Fruit fly (Drosophila melanogaster) whole organism, embryonic: ENCODE data around the gene Adck5.

ENCODE experiments used
- Adf1 ChIP-seq: fragments of 200-800 bp; sonication (Bioruptor generic); IDR thresholded peaks from 2 replicates; pipeline ENCODE4 v1.3.6; 2022; ENCODE audit warnings: missing biosample characterization, missing genetic modification characterization
- Asciz ChIP-seq: fragments of 200-800 bp; sonication (Bioruptor generic); optimal IDR thresholded peaks from 2 replicates; lab custom pipeline; 2017; ENCODE audit warnings: missing biosample characterization, mild to moderate bottlenecking, missing genetic modification characterization, missing genetic modification reagents
- Atf3 ChIP-seq: fragments of 200-800 bp; sonication (Bioruptor generic); optimal IDR thresholded peaks from 3 replicates; lab custom pipeline; 2016; ENCODE audit warnings: missing biosample characterization, missing genetic modification characterization
- Bgb ChIP-seq: fragments of 200-800 bp; sonication (Bioruptor generic); IDR thresholded peaks from 2 replicates; pipeline ENCODE4 v1.3.6; 2022; ENCODE audit warnings: missing biosample characterization, missing genetic modification characterization; ENCODE audit not compliant: partially characterized antibody
- CG10267 ChIP-seq: fragments of 200-800 bp; sonication (Bioruptor generic); optimal IDR thresholded peaks from 2 replicates; lab custom pipeline; 2018; ENCODE audit warnings: missing biosample characterization, mild to moderate bottlenecking, missing genetic modification characterization, moderate library complexity
- CG11504 ChIP-seq: fragments of 200-800 bp; sonication (Bioruptor generic); optimal IDR thresholded peaks from 3 replicates; lab custom pipeline; 2019; ENCODE audit warnings: missing biosample characterization, mild to moderate bottlenecking, missing genetic modification characterization, moderate library complexity
- CG12104 ChIP-seq: fragments of 200-800 bp; sonication (Bioruptor generic); optimal IDR thresholded peaks from 3 replicates; lab custom pipeline; 2016; ENCODE audit warnings: missing biosample characterization, missing genetic modification characterization
- CG12391 ChIP-seq: fragments of 200-800 bp; sonication (Bioruptor generic); optimal IDR thresholded peaks from 3 replicates; lab custom pipeline; 2018; ENCODE audit warnings: missing biosample characterization, mild to moderate bottlenecking, missing genetic modification characterization, moderate library complexity
- CG12942 ChIP-seq: fragments of 200-800 bp; sonication (Bioruptor generic); optimal IDR thresholded peaks from 3 replicates; lab custom pipeline; 2016; ENCODE audit warnings: missing biosample characterization, missing genetic modification characterization
- CG15696 ChIP-seq: fragments of 200-800 bp; sonication (Bioruptor generic); optimal IDR thresholded peaks from 2 replicates; lab custom pipeline; 2019; ENCODE audit warnings: missing biosample characterization, mild to moderate bottlenecking, missing genetic modification characterization, moderate library complexity
- CG17829 ChIP-seq: fragments of 200-800 bp; optimal IDR thresholded peaks from 2 replicates; lab custom pipeline; 2019; ENCODE audit warnings: missing biosample characterization, mild to moderate bottlenecking, missing genetic modification characterization, moderate library complexity
- CG17912 ChIP-seq: fragments of 200-800 bp; sonication (Bioruptor generic); optimal IDR thresholded peaks from 2 replicates; lab custom pipeline; 2018; ENCODE audit warnings: missing biosample characterization, mild to moderate bottlenecking, missing genetic modification characterization
- CG3163 ChIP-seq: fragments of 200-800 bp; sonication (Bioruptor generic); optimal IDR thresholded peaks from 3 replicates; lab custom pipeline; 2016; ENCODE audit warnings: missing biosample characterization, missing genetic modification characterization
- CG3281 ChIP-seq: fragments of 200-800 bp; sonication (Bioruptor generic); optimal IDR thresholded peaks from 3 replicates; lab custom pipeline; 2017; ENCODE audit warnings: missing biosample characterization, mild to moderate bottlenecking, missing genetic modification characterization
- CG3407 ChIP-seq: fragments of 200-800 bp; sonication (Bioruptor generic); optimal IDR thresholded peaks from 2 replicates; lab custom pipeline; 2018; ENCODE audit warnings: missing biosample characterization, mild to moderate bottlenecking, missing genetic modification characterization
- CG42726 ChIP-seq: fragments of 200-800 bp; sonication (Bioruptor generic); IDR thresholded peaks from 2 replicates; pipeline ENCODE4 v1.3.6; 2022; ENCODE audit warnings: missing biosample characterization, missing genetic modification characterization; ENCODE audit not compliant: partially characterized antibody
- CG8290 ChIP-seq, 3 experiments: fragments of 200-800 bp; sonication (Bioruptor generic); optimal IDR thresholded peaks; 2 replicates each; lab custom pipeline; 2016 to 2019; ENCODE audit warnings: missing biosample characterization in 3 of 3, missing genetic modification characterization in 3 of 3, mild to moderate bottlenecking in 2 of 3, moderate library complexity in 1 of 3
- CG8478 ChIP-seq: fragments of >200 bp; optimal IDR thresholded peaks from 2 replicates; lab custom pipeline; 2018
- CG9609 ChIP-seq: fragments of 200-800 bp; sonication (Bioruptor generic); optimal IDR thresholded peaks from 3 replicates; lab custom pipeline; 2016; ENCODE audit warnings: missing biosample characterization, missing genetic modification characterization
- CG9817 ChIP-seq: fragments of 200-800 bp; sonication (Bioruptor generic); optimal IDR thresholded peaks from 2 replicates; lab custom pipeline; 2018; ENCODE audit warnings: missing biosample characterization, mild to moderate bottlenecking, missing genetic modification characterization, moderate library complexity
- CG9932 ChIP-seq: fragments of 200-800 bp; sonication (Bioruptor generic); IDR thresholded peaks from 2 replicates; pipeline ENCODE4 v1.3.6; 2022; ENCODE audit warnings: missing biosample characterization, missing genetic modification characterization
- Dbx ChIP-seq: fragments of 200-800 bp; sonication (Bioruptor generic); IDR thresholded peaks from 3 replicates; pipeline ENCODE4 v1.3.6; 2022; ENCODE audit warnings: missing biosample characterization, missing genetic modification characterization
- ERR ChIP-seq: fragments of 200-800 bp; sonication (Bioruptor generic); optimal IDR thresholded peaks from 2 replicates; lab custom pipeline; 2016; ENCODE audit warnings: missing biosample characterization, missing genetic modification characterization
- HmgD ChIP-seq: fragments of 200-800 bp; sonication (Bioruptor generic); optimal IDR thresholded peaks from 3 replicates; lab custom pipeline; 2016; ENCODE audit warnings: missing biosample characterization, missing genetic modification characterization
- Hmx ChIP-seq: fragments of 200-800 bp; sonication (Bioruptor generic); optimal IDR thresholded peaks from 2 replicates; lab custom pipeline; 2016; ENCODE audit warnings: missing biosample characterization, missing genetic modification characterization
- NC2β ChIP-seq: fragments of 200-800 bp; sonication (Bioruptor generic); optimal IDR thresholded peaks from 2 replicates; lab custom pipeline; 2016; ENCODE audit warnings: missing biosample characterization, missing genetic modification characterization
- Neu2 ChIP-seq: fragments of 200-800 bp; sonication (Bioruptor generic); optimal IDR thresholded peaks from 3 replicates; lab custom pipeline; 2016; ENCODE audit warnings: missing biosample characterization, missing genetic modification characterization, borderline replicate concordance
- NfI ChIP-seq: fragments of 200-800 bp; sonication (Bioruptor generic); optimal IDR thresholded peaks from 3 replicates; lab custom pipeline; 2018; ENCODE audit warnings: missing biosample characterization, mild to moderate bottlenecking, missing genetic modification characterization, moderate library complexity
- Oaz ChIP-seq: fragments of 200-800 bp; sonication (Bioruptor generic); IDR thresholded peaks from 2 replicates; pipeline ENCODE4 v1.3.6; 2022; ENCODE audit warnings: missing biosample characterization, missing genetic modification characterization
- Oli ChIP-seq: fragments of 200-800 bp; sonication (Bioruptor generic); optimal IDR thresholded peaks from 2 replicates; lab custom pipeline; 2018; ENCODE audit warnings: missing biosample characterization, mild to moderate bottlenecking, missing genetic modification characterization, moderate library complexity
- Six4 ChIP-seq: fragments of 200-800 bp; sonication (Bioruptor generic); optimal IDR thresholded peaks from 2 replicates; lab custom pipeline; 2016; ENCODE audit warnings: missing biosample characterization, missing genetic modification characterization
- ab ChIP-seq: fragments of 200-800 bp; sonication (Bioruptor generic); optimal IDR thresholded peaks from 2 replicates; lab custom pipeline; 2016; ENCODE audit warnings: missing biosample characterization, missing genetic modification characterization
- az2 ChIP-seq: fragments of 200-800 bp; sonication (Bioruptor generic); optimal IDR thresholded peaks from 3 replicates; lab custom pipeline; 2016; ENCODE audit warnings: missing biosample characterization, missing genetic modification characterization
- bowl ChIP-seq: fragments of 200-800 bp; sonication (Bioruptor generic); IDR thresholded peaks from 2 replicates; pipeline ENCODE4 v1.3.6; 2022; ENCODE audit warnings: missing biosample characterization, missing genetic modification characterization
- cg ChIP-seq: fragments of 200-800 bp; sonication (Bioruptor generic); optimal IDR thresholded peaks from 3 replicates; lab custom pipeline; 2019; ENCODE audit warnings: missing biosample characterization, mild to moderate bottlenecking, missing genetic modification characterization, moderate library complexity
- crc ChIP-seq: fragments of 200-800 bp; sonication (Bioruptor generic); optimal IDR thresholded peaks from 2 replicates; lab custom pipeline; 2016; ENCODE audit warnings: missing biosample characterization, missing genetic modification characterization
- fru ChIP-seq: fragments of >200 bp; optimal IDR thresholded peaks from 2 replicates; lab custom pipeline; 2017
- gro ChIP-seq: fragments of 200-800 bp; sonication (Bioruptor generic); optimal IDR thresholded peaks from 2 replicates; lab custom pipeline; 2016; ENCODE audit warnings: missing biosample characterization, missing genetic modification characterization
- gsb-n ChIP-seq: fragments of 200-800 bp; sonication (Bioruptor generic); optimal IDR thresholded peaks from 3 replicates; lab custom pipeline; 2018; ENCODE audit warnings: missing biosample characterization, mild to moderate bottlenecking, missing genetic modification characterization
- ind ChIP-seq: fragments of 200-800 bp; sonication (Bioruptor generic); optimal IDR thresholded peaks from 3 replicates; lab custom pipeline; 2016; ENCODE audit warnings: missing biosample characterization, missing genetic modification characterization
- nerfin-1 ChIP-seq: fragments of 200-800 bp; sonication (Bioruptor generic); optimal IDR thresholded peaks from 3 replicates; lab custom pipeline; 2019; ENCODE audit warnings: missing biosample characterization, mild to moderate bottlenecking, missing genetic modification characterization, moderate library complexity
- psq ChIP-seq: fragments of 200-800 bp; sonication (Bioruptor generic); optimal IDR thresholded peaks from 2 replicates; lab custom pipeline; 2017; ENCODE audit warnings: missing biosample characterization, missing genetic modification characterization
- repo ChIP-seq: fragments of 200-800 bp; sonication (Bioruptor generic); optimal IDR thresholded peaks from 2 replicates; lab custom pipeline; 2016; ENCODE audit warnings: missing biosample characterization, missing genetic modification characterization
- seq ChIP-seq: fragments of 200-800 bp; sonication (Bioruptor generic); IDR thresholded peaks from 2 replicates; pipeline ENCODE4 v1.3.6; 2022; ENCODE audit warnings: missing biosample characterization, missing genetic modification characterization
- sqz ChIP-seq: fragments of 200-800 bp; sonication (Bioruptor generic); optimal IDR thresholded peaks from 3 replicates; lab custom pipeline; 2018; ENCODE audit warnings: missing biosample characterization, mild to moderate bottlenecking, missing genetic modification characterization
- tio ChIP-seq: fragments of 200-800 bp; sonication (Bioruptor generic); optimal IDR thresholded peaks from 2 replicates; lab custom pipeline; 2017; ENCODE audit warnings: missing biosample characterization, missing genetic modification characterization, inconsistent platforms
- tna ChIP-seq: fragments of 200-800 bp; sonication (Bioruptor generic); IDR thresholded peaks from 2 replicates; pipeline ENCODE4 v1.3.6; 2022; ENCODE audit warnings: missing biosample characterization, missing genetic modification characterization; ENCODE audit not compliant: partially characterized antibody
- toy ChIP-seq: fragments of 200-800 bp; sonication (Bioruptor generic); IDR thresholded peaks from 2 replicates; pipeline ENCODE4 v1.3.6; 2022; ENCODE audit warnings: missing biosample characterization, missing genetic modification characterization
- wek ChIP-seq: fragments of 200-800 bp; sonication (Bioruptor generic); optimal IDR thresholded peaks from 3 replicates; lab custom pipeline; 2018; ENCODE audit warnings: missing biosample characterization, mild to moderate bottlenecking, missing genetic modification characterization, moderate library complexity
- zen2 ChIP-seq: fragments of 200-800 bp; sonication (Bioruptor generic); IDR thresholded peaks from 3 replicates; pipeline ENCODE4 v1.3.6; 2022; ENCODE audit warnings: missing biosample characterization, missing genetic modification characterization; ENCODE audit not compliant: partially characterized antibody
- zfh1 ChIP-seq: fragments of 200-800 bp; sonication (Bioruptor generic); IDR thresholded peaks from 3 replicates; pipeline ENCODE4 v1.3.6; 2022; ENCODE audit warnings: missing biosample characterization, missing genetic modification characterization

Adck5 gene

DNA sequence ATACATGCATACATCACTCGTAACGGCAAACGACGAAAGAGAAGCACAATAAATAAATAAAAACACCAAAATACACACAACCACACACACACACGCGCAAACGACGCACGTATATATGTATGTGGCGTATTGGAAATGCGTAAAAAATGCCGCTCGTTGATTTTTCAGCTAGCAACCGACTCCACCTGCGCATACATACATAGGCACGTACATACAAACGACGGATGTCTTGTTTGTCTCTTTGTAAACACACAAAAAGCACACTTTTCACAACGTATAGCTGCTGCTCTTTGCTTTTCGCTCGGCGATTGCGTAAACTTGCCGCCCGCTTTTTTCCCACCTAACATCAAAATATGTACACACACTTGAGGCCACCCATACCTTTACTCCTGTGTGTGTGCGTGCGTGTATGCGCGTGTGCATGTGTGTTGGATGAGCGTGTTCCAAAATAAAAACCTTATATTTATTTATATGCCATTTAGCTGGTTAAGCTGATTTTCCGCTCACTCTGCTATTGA, 49.7 kb upstream of the Adck5 start (continued):
- TF ChIP-seq CG12391 (tag; lab: Kevin White, UChicago) (no peak), CG8478 (lab: Kevin White, UChicago) (peak; percentile 88), CG12942 (GFP tag; lab: Kevin White, UChicago) (no peak), repo (GFP tag; lab: Kevin White, UChicago) (peak; percentile 14), wek (GFP tag; lab: Kevin White, UChicago) (peak; percentile 64), Neu2 (GFP tag; lab: Kevin White, UChicago) (no peak), zen2 (GFP tag; lab: Robert Waterston, UW) (no peak), CG42726 (GFP tag; lab: Robert Waterston, UW) (no peak), Asciz (GFP tag; lab: Kevin White, UChicago) (peak; percentile 20), tio (no peak), sqz (GFP tag; lab: Kevin White, UChicago) (no peak), CG11504 (tag; lab: Kevin White, UChicago) (no peak), HmgD (GFP tag; lab: Kevin White, UChicago) (no peak), bowl (no peak), Oli (tag; lab: Kevin White, UChicago) (no peak), Oaz (GFP tag; lab: Robert Waterston, UW) (no peak), Atf3 (no peak), CG17912 (GFP tag; lab: Kevin White, UChicago) (peak; percentile 5), gsb-n (tag; lab: Kevin White, UChicago) (no peak), ab (GFP tag; lab: Kevin White, UChicago) (no peak), gro (GFP tag; lab: Kevin White, UChicago) (no peak), CG8290 (GFP tag; optimal IDR thresholded peaks at IDR 0.05; lab: Kevin White, UChicago) (no peak), CG8290 (tag; optimal IDR thresholded peaks at IDR 0.05; lab: Kevin White, UChicago) (peak in 1 of 2 experiments; percentile 78), Hmx (GFP tag; lab: Kevin White, UChicago) (no peak), seq (GFP tag; lab: Robert Waterston, UW) (no peak), crc (GFP tag; lab: Kevin White, UChicago) (no peak), Dbx (GFP tag; lab: Robert Waterston, UW) (0 out of 3 replicates have a peak, but pooled peaks have one; percentile 17), CG17829 (no peak), CG9609 (GFP tag; lab: Kevin White, UChicago) (no peak), fru (lab: Kevin White, UChicago) (no peak), NfI (no peak), CG9817 (tag; lab: Kevin White, UChicago) (no peak), az2 (GFP tag; lab: Kevin White, UChicago) (no peak), CG3163 (GFP tag; lab: Kevin White, UChicago) (peak; percentile 65), Bgb (no peak; the same call in 1 of the 2 replicates), tna (no peak), CG10267 (tag; lab: Kevin White, UChicago) (no peak), ind (GFP tag; lab: Kevin White, UChicago) (no peak), psq (GFP tag; lab: Kevin White, UChicago) (peak; percentile 10), CG15696 (tag; lab: Kevin White, UChicago) (peak; percentile 26), CG3281 (GFP tag; lab: Kevin White, UChicago) (peak; percentile 20), CG12104 (GFP tag; lab: Kevin White, UChicago) (no peak), toy (GFP tag; lab: Robert Waterston, UW) (no peak), cg (GFP tag; lab: Kevin White, UChicago) (peak; percentile 98), CG9932 (0 out of 2 replicates have a peak, but pooled peaks have one; percentile 6), zfh1 (GFP tag; lab: Robert Waterston, UW) (0 out of 3 replicates have a peak, but pooled peaks have one; percentile 18), ERR (GFP tag; lab: Kevin White, UChicago) (no peak), Adf1 (no peak; the same call in 1 of the 2 replicates), NC2β (GFP tag; lab: Kevin White, UChicago) (no peak), nerfin-1 (tag; lab: Kevin White, UChicago) (peak; percentile 83), CG3407 (GFP tag; lab: Kevin White, UChicago) (peak; percentile 52), Six4 (GFP tag; lab: Kevin White, UChicago) (no peak)
